Fruit fly (Drosophila melanogaster) whole organism, pupa: ENCODE results near the gene PH4alphaSG2.

Source experiments
- CG10348 ChIP-seq: fragments of 200-800 bp; sonication (Bioruptor generic); IDR thresholded peaks from 2 replicates; pipeline ENCODE4 v1.3.6; 2022; ENCODE audit warnings: missing biosample characterization, missing genetic modification characterization
- CG12605 ChIP-seq: fragments of 200-800 bp; sonication (Bioruptor generic); IDR thresholded peaks from 2 replicates; pipeline ENCODE4 v1.3.6; 2022; ENCODE audit warnings: missing biosample characterization, missing genetic modification characterization
- CG13204 ChIP-seq: fragments of 200-800 bp; sonication (Bioruptor generic); optimal IDR thresholded peaks from 2 replicates; lab custom pipeline; 2018; ENCODE audit warnings: missing biosample characterization, mild to moderate bottlenecking, missing genetic modification characterization, moderate library complexity
- CG14655 ChIP-seq: fragments of 200-800 bp; sonication (Bioruptor generic); optimal IDR thresholded peaks from 3 replicates; lab custom pipeline; 2017; ENCODE audit warnings: mild to moderate bottlenecking, missing biosample characterization, missing genetic modification reagents, missing genetic modification characterization
- CG15710 ChIP-seq: fragments of 200-800 bp; sonication (Bioruptor generic); optimal IDR thresholded peaks from 2 replicates; lab custom pipeline; 2018; ENCODE audit warnings: missing biosample characterization, mild to moderate bottlenecking, missing genetic modification characterization, moderate library complexity
- CG17806 ChIP-seq: fragments of 200-800 bp; sonication (Bioruptor generic); optimal IDR thresholded peaks from 2 replicates; lab custom pipeline; 2018; ENCODE audit warnings: missing biosample characterization, mild to moderate bottlenecking, missing genetic modification characterization, moderate library complexity
- CG32121 ChIP-seq: fragments of 200-800 bp; sonication (Bioruptor generic); IDR thresholded peaks from 2 replicates; pipeline ENCODE4 v1.3.6; 2022; ENCODE audit warnings: missing biosample characterization, missing genetic modification characterization
- CG34367 ChIP-seq: fragments of 200-800 bp; sonication (Bioruptor generic); optimal IDR thresholded peaks from 2 replicates; lab custom pipeline; 2018; ENCODE audit warnings: missing biosample characterization, mild to moderate bottlenecking, missing genetic modification characterization
- CG4496 ChIP-seq: fragments of 200-800 bp; sonication (Bioruptor generic); IDR thresholded peaks from 3 replicates; pipeline ENCODE4 v1.3.6; 2022; ENCODE audit warnings: missing biosample characterization, missing genetic modification characterization
- CG8159 ChIP-seq: fragments of 200-800 bp; sonication (Bioruptor generic); optimal IDR thresholded peaks from 3 replicates; lab custom pipeline; 2018; ENCODE audit warnings: missing biosample characterization, mild to moderate bottlenecking, missing genetic modification characterization, moderate library complexity
- CG8301 ChIP-seq: fragments of 200-800 bp; sonication (Bioruptor generic); optimal IDR thresholded peaks from 2 replicates; lab custom pipeline; 2018; ENCODE audit warnings: missing biosample characterization, mild to moderate bottlenecking, missing genetic modification characterization
- CG9948 ChIP-seq: fragments of 200-800 bp; sonication (Bioruptor generic); optimal IDR thresholded peaks from 2 replicates; lab custom pipeline; 2018; ENCODE audit warnings: missing biosample characterization, mild to moderate bottlenecking, missing genetic modification characterization, moderate library complexity
- D1 ChIP-seq: fragments of 200-800 bp; sonication (Bioruptor generic); optimal IDR thresholded peaks from 2 replicates; lab custom pipeline; 2018; ENCODE audit warnings: missing biosample characterization, mild to moderate bottlenecking, missing genetic modification characterization, moderate library complexity
- EcR ChIP-seq: fragments of 200-800 bp; sonication (Bioruptor generic); optimal IDR thresholded peaks from 3 replicates; lab custom pipeline; 2019; ENCODE audit warnings: missing biosample characterization, missing genetic modification characterization, mild to moderate bottlenecking, moderate library complexity, missing genetic modification reagents
- Ets98B ChIP-seq: fragments of 200-800 bp; sonication (Bioruptor generic); IDR thresholded peaks from 2 replicates; pipeline ENCODE4 v1.3.6; 2022; ENCODE audit warnings: missing biosample characterization, missing genetic modification characterization
- Pif1A ChIP-seq: fragments of 200-800 bp; sonication (Bioruptor generic); optimal IDR thresholded peaks from 3 replicates; lab custom pipeline; 2016; ENCODE audit warnings: missing biosample characterization, missing genetic modification characterization
- Pif1B ChIP-seq: fragments of 200-800 bp; sonication (Bioruptor generic); optimal IDR thresholded peaks from 3 replicates; lab custom pipeline; 2016; ENCODE audit warnings: missing biosample characterization, missing genetic modification characterization
- Snoo ChIP-seq: fragments of 200-800 bp; sonication (Bioruptor generic); optimal IDR thresholded peaks from 3 replicates; lab custom pipeline; 2017; ENCODE audit warnings: missing biosample characterization, mild to moderate bottlenecking, missing genetic modification characterization, inconsistent platforms
- fd96Ca ChIP-seq: fragments of 200-800 bp; sonication (Bioruptor generic); IDR thresholded peaks from 3 replicates; pipeline ENCODE4 v1.3.6; 2022; ENCODE audit warnings: missing biosample characterization, missing genetic modification characterization
- gl ChIP-seq: fragments of 200-800 bp; sonication (Bioruptor generic); optimal IDR thresholded peaks from 2 replicates; lab custom pipeline; 2018; ENCODE audit warnings: missing biosample characterization, mild to moderate bottlenecking, missing genetic modification characterization
- rn ChIP-seq: fragments of 200-800 bp; sonication (Bioruptor generic); IDR thresholded peaks from 2 replicates; pipeline ENCODE4 v1.3.6; 2022; ENCODE audit warnings: missing biosample characterization, missing genetic modification characterization

The PH4alphaSG2 gene

dm6 chr3R:30489797-30490196 is at the start of gene PH4alphaSG2:
Gene PH4alphaSG2, plus strand, starts transcription at chr3R:30490074.
- TF ChIP-seq CG10348 (no peak), fd96Ca (GFP tag; lab: Robert Waterston, UW) (no peak), Pif1A (GFP tag; lab: Kevin White, UChicago) (no peak), Pif1B (GFP tag; lab: Kevin White, UChicago) (no peak), CG4496 (GFP tag; lab: Robert Waterston, UW) (no peak), D1 (tag; lab: Kevin White, UChicago) (no peak), gl (no peak), CG9948 (no peak), Ets98B (GFP tag; lab: Robert Waterston, UW) (no peak), CG34367 (tag; lab: Kevin White, UChicago) (no peak), rn (no peak), CG13204 (no peak)
- TF ChIP-seq, all 21 proteins: peak for 0

- TF ChIP-seq rn (no peak), CG12605 (GFP tag; lab: Robert Waterston, UW) (no peak), CG10348 (no peak), D1 (tag; lab: Kevin White, UChicago) (no peak), CG32121 (GFP tag; lab: Robert Waterston, UW) (no peak), gl (no peak), CG8159 (tag; lab: Kevin White, UChicago) (no peak)
Measured at dm6 chr3R:30443549-30444133, 46.2 kb upstream of the PH4alphaSG2 start, which contains the start of gene CG15537. Gene CG15537, minus strand, starts transcription at chr3R:30443599.

DNA sequence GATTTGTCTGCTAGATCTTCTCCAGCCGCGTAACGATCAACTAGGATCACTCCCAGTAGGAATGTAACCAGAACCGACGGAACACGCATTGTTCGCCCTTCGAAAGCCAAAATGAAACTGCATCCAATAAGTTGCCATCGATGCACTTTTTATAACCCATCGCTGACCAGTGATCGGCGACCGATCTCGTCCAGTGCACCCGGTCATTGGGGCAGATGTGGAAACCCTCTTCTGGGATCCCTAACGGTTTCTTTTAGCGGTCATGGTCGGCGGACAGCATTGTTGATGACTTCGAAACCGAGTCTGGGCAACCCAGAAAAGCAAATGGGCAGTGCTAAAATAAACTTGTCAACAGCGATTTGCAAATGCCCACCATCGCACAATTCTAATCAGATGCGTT is 44.9 kb upstream of the PH4alphaSG2 start, which contains the start of gene Osi23:
TSS of gene Osi23 (minus strand) at position 101 of the 400 bp plus-strand sequence.
- TF ChIP-seq rn (no peak), Ets98B (GFP tag; lab: Robert Waterston, UW) (no peak), CG9948 (no peak), CG12605 (GFP tag; lab: Robert Waterston, UW) (no peak), EcR (GFP tag; lab: Kevin White, UChicago) (no peak), CG10348 (no peak), CG13204 (no peak), fd96Ca (GFP tag; lab: Robert Waterston, UW) (no peak), CG8301 (tag; lab: Kevin White, UChicago) (no peak), CG15710 (tag; lab: Kevin White, UChicago) (no peak), CG34367 (tag; lab: Kevin White, UChicago) (no peak), CG17806 (tag; lab: Kevin White, UChicago) (no peak), Pif1A (GFP tag; lab: Kevin White, UChicago) (no peak), CG14655 (GFP tag; lab: Kevin White, UChicago) (no peak), Snoo (tag; lab: Kevin White, UChicago) (no peak), Pif1B (GFP tag; lab: Kevin White, UChicago) (no peak), gl (no peak), D1 (tag; lab: Kevin White, UChicago) (no peak), CG8159 (tag; lab: Kevin White, UChicago) (no peak), CG32121 (GFP tag; lab: Robert Waterston, UW) (no peak)

- TF ChIP-seq CG34367 (tag; lab: Kevin White, UChicago) (no peak), Snoo (tag; lab: Kevin White, UChicago) (no peak), CG4496 (GFP tag; lab: Robert Waterston, UW) (no peak), CG13204 (no peak), fd96Ca (GFP tag; lab: Robert Waterston, UW) (no peak)
Measured at dm6 chr3R:30449446-30449845, 40.4 kb upstream of the PH4alphaSG2 start.

- TF ChIP-seq CG34367 (tag; lab: Kevin White, UChicago): peak; percentile 16
- no peak for TF ChIP-seq CG15710 (tag; lab: Kevin White, UChicago)
- TF ChIP-seq Snoo (tag; lab: Kevin White, UChicago): peak; percentile 62
- peak; percentile 2 for TF ChIP-seq CG17806 (tag; lab: Kevin White, UChicago)
- TF ChIP-seq CG8301 (tag; lab: Kevin White, UChicago): no peak
- TF ChIP-seq EcR (GFP tag; lab: Kevin White, UChicago): no peak
- TF ChIP-seq gl: peak; percentile 31
- peak; percentile 80 for TF ChIP-seq Pif1B (GFP tag; lab: Kevin White, UChicago)
- no peak for TF ChIP-seq CG32121 (GFP tag; lab: Robert Waterston, UW)
- no peak for TF ChIP-seq D1 (tag; lab: Kevin White, UChicago)
- peak; percentile 37 for TF ChIP-seq CG13204
- peak; percentile 77 for TF ChIP-seq Pif1A (GFP tag; lab: Kevin White, UChicago)
- peak; percentile 48; the same call in 1 of the 3 replicates for TF ChIP-seq CG4496 (GFP tag; lab: Robert Waterston, UW)
- no peak for TF ChIP-seq rn
- peak; percentile 39; the same call in 1 of the 2 replicates for TF ChIP-seq Ets98B (GFP tag; lab: Robert Waterston, UW)
- TF ChIP-seq CG14655 (GFP tag; lab: Kevin White, UChicago): no peak
- no peak for TF ChIP-seq CG8159 (tag; lab: Kevin White, UChicago)
- no peak for TF ChIP-seq CG9948
- TF ChIP-seq fd96Ca (GFP tag; lab: Robert Waterston, UW): peak; percentile 32; the same call in 1 of the 3 replicates
- TF ChIP-seq CG10348: no peak
- peak; percentile 33; the same call in 1 of the 2 replicates for TF ChIP-seq CG12605 (GFP tag; lab: Robert Waterston, UW)
- TF ChIP-seq, all 21 proteins: peak for 11
Measured at dm6 chr3R:30450224-30450623, 39.6 kb upstream of the PH4alphaSG2 start.
